Fruit fly (Drosophila melanogaster): ENCODE measurements around the gene CG1750.

dm6 chr3R:31243079-31243668 lies 11.5 kb downstream of the CG1750 start:
- TF ChIP-seq EcR (GFP tag; optimal IDR thresholded peaks at IDR 0.05), result no peak
- TF ChIP-seq CG10348 (GFP tag; IDR thresholded peaks at IDR 0.05), result no peak
- TF ChIP-seq CG8159 (tag; optimal IDR thresholded peaks at IDR 0.05), result no peak
- peak; percentile 80 for TF ChIP-seq Ets98B (GFP tag; IDR thresholded peaks at IDR 0.05)
- peak; percentile 83 for TF ChIP-seq CG4496 (GFP tag; IDR thresholded peaks at IDR 0.05)

Measured in whole organism, pupa.